Fruit fly (Drosophila melanogaster) whole organism, embryonic: Measurements from ENCODE around the gene CG13385.

Experiments used
- CG10147 ChIP-seq: fragments of 200-800 bp; sonication (Bioruptor generic); optimal IDR thresholded peaks from 2 replicates; lab custom pipeline; 2019; ENCODE audit warnings: missing biosample characterization, mild to moderate bottlenecking, missing genetic modification characterization, moderate library complexity
- CG12104 ChIP-seq: fragments of 200-800 bp; sonication (Bioruptor generic); optimal IDR thresholded peaks from 3 replicates; lab custom pipeline; 2016; ENCODE audit warnings: missing biosample characterization, missing genetic modification characterization
- CG12299 ChIP-seq: fragments of 200-800 bp; sonication (Bioruptor generic); optimal IDR thresholded peaks from 2 replicates; lab custom pipeline; 2018; ENCODE audit warnings: missing biosample characterization, mild to moderate bottlenecking, missing genetic modification characterization
- CG15073 ChIP-seq: fragments of 200-800 bp; sonication (Bioruptor generic); optimal IDR thresholded peaks from 2 replicates; lab custom pipeline; 2016; ENCODE audit warnings: missing biosample characterization, missing genetic modification characterization
- CG15479 ChIP-seq: fragments of 200-800 bp; sonication (Bioruptor generic); optimal IDR thresholded peaks from 3 replicates; lab custom pipeline; 2019; ENCODE audit warnings: missing biosample characterization, mild to moderate bottlenecking, missing genetic modification characterization, moderate library complexity
- CG15601 ChIP-seq: fragments of 200-800 bp; sonication (Bioruptor generic); optimal IDR thresholded peaks from 3 replicates; lab custom pipeline; 2019; ENCODE audit warnings: missing biosample characterization, mild to moderate bottlenecking, missing genetic modification characterization, moderate library complexity
- CG16815 ChIP-seq: fragments of 200-800 bp; sonication (Bioruptor generic); optimal IDR thresholded peaks from 3 replicates; lab custom pipeline; 2017; ENCODE audit warnings: missing biosample characterization, mild to moderate bottlenecking, missing genetic modification characterization
- CG17361 ChIP-seq: fragments of 200-800 bp; sonication (Bioruptor generic); IDR thresholded peaks from 3 replicates; pipeline ENCODE4 v1.3.6; 2022; ENCODE audit warnings: missing biosample characterization, missing genetic modification characterization
- CG17385 ChIP-seq: fragments of 200-800 bp; sonication (Bioruptor generic); optimal IDR thresholded peaks from 3 replicates; lab custom pipeline; 2018; ENCODE audit warnings: missing biosample characterization, mild to moderate bottlenecking, missing genetic modification characterization
- CG18262 ChIP-seq: fragments of 200-800 bp; optimal IDR thresholded peaks from 3 replicates; lab custom pipeline; 2019; ENCODE audit warnings: missing biosample characterization, mild to moderate bottlenecking, missing genetic modification characterization, moderate library complexity
- CG1832 ChIP-seq: fragments of 200-800 bp; sonication (Bioruptor generic); optimal IDR thresholded peaks from 2 replicates; lab custom pipeline; 2017; ENCODE audit warnings: missing biosample characterization, mild to moderate bottlenecking, missing genetic modification characterization, inconsistent platforms
- CG18599 ChIP-seq: fragments of 200-800 bp; sonication (Bioruptor generic); optimal IDR thresholded peaks from 3 replicates; lab custom pipeline; 2017; ENCODE audit warnings: missing biosample characterization, missing genetic modification characterization, mild to moderate bottlenecking, moderate library complexity, missing genetic modification reagents
- CG2116 ChIP-seq: fragments of 200-800 bp; sonication (Bioruptor generic); optimal IDR thresholded peaks from 3 replicates; lab custom pipeline; 2018; ENCODE audit warnings: missing biosample characterization, mild to moderate bottlenecking, missing genetic modification characterization
- CG2129 ChIP-seq: fragments of 200-800 bp; sonication (Bioruptor generic); IDR thresholded peaks from 2 replicates; pipeline ENCODE4 v1.3.6; 2022; ENCODE audit warnings: missing biosample characterization, missing genetic modification characterization; ENCODE audit not compliant: partially characterized antibody
- CG2678 ChIP-seq: fragments of 200-800 bp; sonication (Bioruptor generic); optimal IDR thresholded peaks from 3 replicates; lab custom pipeline; 2019; ENCODE audit warnings: missing biosample characterization, mild to moderate bottlenecking, missing genetic modification characterization, moderate library complexity
- CG2889 ChIP-seq: fragments of 200-800 bp; sonication (Bioruptor generic); IDR thresholded peaks from 3 replicates; pipeline ENCODE4 v1.3.6; 2022; ENCODE audit warnings: missing biosample characterization, missing genetic modification characterization
- CG6854 ChIP-seq: fragments of 200-800 bp; sonication (Bioruptor generic); optimal IDR thresholded peaks from 3 replicates; lab custom pipeline; 2017; ENCODE audit warnings: missing biosample characterization, mild to moderate bottlenecking, missing genetic modification characterization
- CG8924 ChIP-seq: fragments of 200-800 bp; optimal IDR thresholded peaks from 3 replicates; lab custom pipeline; 2019; ENCODE audit warnings: missing biosample characterization, mild to moderate bottlenecking, missing genetic modification characterization, moderate library complexity
- CTCF ChIP-seq: fragments of 200-800 bp; sonication (Bioruptor generic); optimal IDR thresholded peaks from 2 replicates; lab custom pipeline; 2017; ENCODE audit warnings: missing biosample characterization, mild to moderate bottlenecking, missing genetic modification characterization, moderate library complexity
- Doc2 ChIP-seq: fragments of 200-800 bp; sonication (Bioruptor generic); IDR thresholded peaks from 2 replicates; pipeline ENCODE4 v1.3.6; 2022; ENCODE audit warnings: missing biosample characterization, missing genetic modification characterization
- E2f1 ChIP-seq: fragments of 200-800 bp; sonication (Bioruptor generic); IDR thresholded peaks from 2 replicates; pipeline ENCODE4 v1.3.6; 2022; ENCODE audit warnings: missing biosample characterization, missing genetic modification characterization
- Eip74EF ChIP-seq, 2 experiments: fragments of 200-800 bp in 1 of 2; fragments of >200 bp in 1 of 2; sonication (Bioruptor generic) in 1 of 2; optimal IDR thresholded peaks; 2 replicates each; lab custom pipeline; 2017 to 2019; ENCODE audit warnings: missing biosample characterization in 2 of 2, missing genetic modification characterization in 2 of 2, mild to moderate bottlenecking in 1 of 2, moderate library complexity in 1 of 2
- Elba2 ChIP-seq: fragments of 200-800 bp; sonication (Bioruptor generic); optimal IDR thresholded peaks from 3 replicates; lab custom pipeline; 2016; ENCODE audit warnings: missing biosample characterization, missing genetic modification characterization
- NC2α ChIP-seq: fragments of 200-800 bp; sonication (Bioruptor generic); optimal IDR thresholded peaks from 2 replicates; lab custom pipeline; 2016; ENCODE audit warnings: missing biosample characterization, missing genetic modification characterization
- NK7.1 ChIP-seq: fragments of 200-800 bp; sonication (Bioruptor generic); optimal IDR thresholded peaks from 3 replicates; lab custom pipeline; 2016; ENCODE audit warnings: missing biosample characterization, missing genetic modification characterization
- NfI ChIP-seq: fragments of 200-800 bp; sonication (Bioruptor generic); optimal IDR thresholded peaks from 3 replicates; lab custom pipeline; 2018; ENCODE audit warnings: missing biosample characterization, mild to moderate bottlenecking, missing genetic modification characterization, moderate library complexity
- Opbp ChIP-seq: fragments of 200-800 bp; sonication (Bioruptor generic); IDR thresholded peaks from 3 replicates; pipeline ENCODE4 v1.3.6; 2022; ENCODE audit warnings: missing biosample characterization, missing genetic modification characterization; ENCODE audit not compliant: partially characterized antibody
- Scr ChIP-seq: fragments of 200-800 bp; sonication (Bioruptor generic); IDR thresholded peaks from 2 replicates; pipeline ENCODE4 v1.3.6; 2022; ENCODE audit warnings: missing biosample characterization, missing genetic modification characterization; ENCODE audit not compliant: partially characterized antibody
- Usf ChIP-seq: fragments of 200-800 bp; sonication (Bioruptor generic); optimal IDR thresholded peaks from 2 replicates; lab custom pipeline; 2017; ENCODE audit warnings: missing genotype, missing biosample characterization, missing genetic modification characterization
- abd-A ChIP-seq: fragments of 200-800 bp; sonication (Bioruptor generic); optimal IDR thresholded peaks from 3 replicates; lab custom pipeline; 2019; ENCODE audit warnings: missing biosample characterization, mild to moderate bottlenecking, missing genetic modification characterization, moderate library complexity
- bab2 ChIP-seq: fragments of 200-800 bp; sonication (Bioruptor generic); optimal IDR thresholded peaks from 2 replicates; lab custom pipeline; 2016; ENCODE audit warnings: missing biosample characterization, missing genetic modification characterization
- chn ChIP-seq: fragments of 200-800 bp; sonication (Bioruptor generic); optimal IDR thresholded peaks from 2 replicates; lab custom pipeline; 2016; ENCODE audit warnings: missing biosample characterization, missing genetic modification characterization
- dm ChIP-seq: fragments of 200-800 bp; sonication (Bioruptor generic); optimal IDR thresholded peaks from 3 replicates; lab custom pipeline; 2016; ENCODE audit warnings: missing biosample characterization, missing genetic modification characterization
- gsb-n ChIP-seq: fragments of 200-800 bp; sonication (Bioruptor generic); optimal IDR thresholded peaks from 3 replicates; lab custom pipeline; 2018; ENCODE audit warnings: missing biosample characterization, mild to moderate bottlenecking, missing genetic modification characterization
- gt ChIP-seq: fragments of 200-800 bp; sonication (Bioruptor generic); IDR thresholded peaks from 2 replicates; pipeline ENCODE4 v1.3.6; 2022; ENCODE audit warnings: missing biosample characterization, missing genetic modification characterization
- ham ChIP-seq: fragments of 200-800 bp; sonication (Bioruptor generic); IDR thresholded peaks from 2 replicates; pipeline ENCODE4 v1.3.6; 2022; ENCODE audit warnings: missing biosample characterization, missing genetic modification characterization
- jing ChIP-seq: fragments of 200-800 bp; sonication (Bioruptor generic); optimal IDR thresholded peaks from 2 replicates; lab custom pipeline; 2018; ENCODE audit warnings: missing biosample characterization, mild to moderate bottlenecking, missing genetic modification characterization
- oc ChIP-seq: fragments of 200-800 bp; sonication (Bioruptor generic); optimal IDR thresholded peaks from 2 replicates; lab custom pipeline; 2018; ENCODE audit warnings: missing biosample characterization, mild to moderate bottlenecking, missing genetic modification characterization, moderate library complexity
- prd ChIP-seq, 3 experiments: fragments of >200 bp in 2 of 3; fragments of 200-800 bp in 1 of 3; sonication (Bioruptor generic) in 1 of 3; optimal IDR thresholded peaks in 2 of 3; IDR thresholded peaks in 1 of 3; 2 replicates in 2 of 3; 3 replicates in 1 of 3; pipeline versions ENCODE4 v1.3.6 to Lab custom; 2017 to 2022; ENCODE audit warnings: missing biosample characterization in 1 of 3, missing genetic modification characterization in 1 of 3
- ranshi ChIP-seq: fragments of 200-800 bp; sonication (Bioruptor generic); IDR thresholded peaks from 2 replicates; pipeline ENCODE4 v1.3.6; 2022; ENCODE audit warnings: missing biosample characterization, missing genetic modification characterization
- rib ChIP-seq: fragments of 200-800 bp; sonication (Bioruptor generic); IDR thresholded peaks from 2 replicates; pipeline ENCODE4 v1.3.6; 2022; ENCODE audit warnings: missing biosample characterization, missing genetic modification characterization
- sens-2 ChIP-seq: fragments of 200-800 bp; sonication (Bioruptor generic); IDR thresholded peaks from 2 replicates; pipeline ENCODE4 v1.3.6; 2022; ENCODE audit warnings: missing biosample characterization, missing genetic modification characterization
- sim ChIP-seq: fragments of 200-800 bp; sonication (Bioruptor generic); IDR thresholded peaks from 2 replicates; pipeline ENCODE4 v1.3.6; 2022; ENCODE audit warnings: missing biosample characterization, missing genetic modification characterization
- sna ChIP-seq: fragments of 200-800 bp; sonication (Bioruptor generic); IDR thresholded peaks from 2 replicates; pipeline ENCODE4 v1.3.6; 2022; ENCODE audit warnings: missing biosample characterization, missing genetic modification characterization; ENCODE audit not compliant: partially characterized antibody
- toy ChIP-seq: fragments of 200-800 bp; sonication (Bioruptor generic); IDR thresholded peaks from 2 replicates; pipeline ENCODE4 v1.3.6; 2022; ENCODE audit warnings: missing biosample characterization, missing genetic modification characterization
- usp ChIP-seq: fragments of >200 bp; optimal IDR thresholded peaks from 2 replicates; lab custom pipeline; 2017; ENCODE audit warnings: missing biosample characterization, missing genetic modification characterization
- vfl ChIP-seq: fragments of 200-800 bp; sonication (Bioruptor generic); optimal IDR thresholded peaks from 2 replicates; lab custom pipeline; 2016; ENCODE audit warnings: missing biosample characterization, missing genetic modification characterization
- zen ChIP-seq: fragments of 200-800 bp; sonication (Bioruptor generic); optimal IDR thresholded peaks from 3 replicates; lab custom pipeline; 2018; ENCODE audit warnings: missing biosample characterization, mild to moderate bottlenecking, missing genetic modification characterization, moderate library complexity

Gene CG13385

DNA sequence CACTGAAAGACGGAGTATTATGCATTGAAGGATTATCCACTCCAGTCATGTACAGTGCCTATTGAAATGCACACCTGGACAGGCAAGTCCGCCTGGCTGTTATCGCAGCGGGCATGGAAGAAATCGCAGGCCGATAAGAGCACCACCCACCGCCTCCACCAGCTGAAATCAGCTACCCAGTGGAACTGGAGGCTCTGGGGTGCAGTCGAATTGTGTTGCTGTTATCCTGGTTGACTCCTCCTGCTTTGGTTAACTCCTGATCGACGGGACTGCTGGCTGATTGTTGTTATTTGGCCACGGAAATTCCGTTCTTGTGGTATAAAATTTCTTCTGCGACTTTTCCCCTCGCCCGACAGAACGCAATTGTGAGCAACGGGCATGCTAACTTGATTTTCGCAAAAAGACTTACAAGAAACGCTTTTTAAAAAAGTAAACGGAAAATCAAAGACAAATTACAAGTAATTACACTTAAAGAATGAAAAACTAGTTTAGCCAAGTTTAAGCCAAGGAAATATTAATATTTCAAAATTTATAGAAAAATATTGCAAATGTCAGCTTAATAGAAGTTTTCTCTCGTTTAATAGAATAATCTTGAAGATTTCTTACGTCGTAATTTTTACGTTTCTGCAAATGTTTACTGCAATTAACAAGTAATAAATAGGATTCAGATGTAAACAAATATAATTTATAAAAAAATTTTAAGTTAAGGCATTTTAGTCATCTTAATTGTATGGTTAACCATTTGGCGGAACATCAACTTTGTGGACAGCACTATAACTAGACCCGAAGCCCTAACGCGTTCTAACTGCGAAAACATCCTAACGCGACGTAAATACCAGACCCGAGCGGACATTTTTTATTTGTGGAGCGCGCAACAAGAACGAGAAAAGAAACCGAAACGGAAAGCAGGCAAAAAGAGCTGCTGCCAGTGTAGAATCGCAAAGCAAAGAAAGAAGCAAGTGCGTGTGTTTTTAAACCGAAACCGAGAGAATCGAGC is 18.7 kb downstream of the CG13385 start, which contains the start of the genes CG13398 and Akap200 (continued):
- peak; percentile 46 for TF ChIP-seq CG18262 (tag; lab: Kevin White, UChicago)
- no peak for TF ChIP-seq NK7.1 (GFP tag; lab: Kevin White, UChicago)
- TF ChIP-seq Scr: no peak
- TF ChIP-seq ranshi (GFP tag; lab: Robert Waterston, UW): no peak
- TF ChIP-seq E2f1 (GFP tag; lab: Robert Waterston, UW): no peak
- no peak for TF ChIP-seq sim (GFP tag; lab: Robert Waterston, UW)
- TF ChIP-seq rib (GFP tag; lab: Robert Waterston, UW): no peak
- TF ChIP-seq CG16815: peak; percentile 33
- TF ChIP-seq sna (GFP tag; lab: Robert Waterston, UW): no peak
- TF ChIP-seq CG17385: peak; percentile 23
- peak; percentile 20 for TF ChIP-seq CG15479
- no peak for TF ChIP-seq bab2 (GFP tag; lab: Kevin White, UChicago)
- peak; percentile 43; the same call in 1 of the 3 replicates for TF ChIP-seq Opbp (GFP tag; lab: Robert Waterston, UW)
- no peak for TF ChIP-seq usp
- no peak for TF ChIP-seq Eip74EF (GFP tag; optimal IDR thresholded peaks at IDR 0.05; lab: Kevin White, UChicago)
- no peak for TF ChIP-seq CG15601 (tag; lab: Kevin White, UChicago)
- peak; percentile 46 for TF ChIP-seq CG8924 (tag; lab: Kevin White, UChicago)
- peak; percentile 76 for TF ChIP-seq CG17361
- TF ChIP-seq Usf (GFP tag; lab: Kevin White, UChicago): peak; percentile 2
- TF ChIP-seq CG2129: no peak
- no peak for TF ChIP-seq oc
- no peak for TF ChIP-seq CG6854 (GFP tag; lab: Kevin White, UChicago)
- TF ChIP-seq gsb-n (tag; lab: Kevin White, UChicago): peak; percentile 11
- TF ChIP-seq CG10147: no peak
- TF ChIP-seq Elba2 (GFP tag; lab: Kevin White, UChicago): no peak
- TF ChIP-seq gt (GFP tag; lab: Robert Waterston, UW): no peak
- TF ChIP-seq abd-A (tag; lab: Kevin White, UChicago): no peak
- TF ChIP-seq toy (GFP tag; lab: Robert Waterston, UW): no peak
- no peak for TF ChIP-seq NfI (GFP tag; lab: Kevin White, UChicago)
- no peak for TF ChIP-seq sens-2 (GFP tag; lab: Robert Waterston, UW)
- no peak for TF ChIP-seq CG1832 (GFP tag; lab: Kevin White, UChicago)
- no peak for TF ChIP-seq CG12299 (tag; lab: Kevin White, UChicago)
- TF ChIP-seq CG2116 (GFP tag; lab: Kevin White, UChicago): peak; percentile 27
- TF ChIP-seq ham (GFP tag; lab: Robert Waterston, UW): no peak
- peak; percentile 19 for TF ChIP-seq zen (tag; lab: Kevin White, UChicago)
- TF ChIP-seq chn (GFP tag; lab: Kevin White, UChicago): peak; percentile 50
- no peak for TF ChIP-seq vfl
- TF ChIP-seq CG15073 (GFP tag; lab: Kevin White, UChicago): no peak
- no peak for TF ChIP-seq prd (optimal IDR thresholded peaks at IDR 0.05; lab: Kevin White, UChicago)
- peak; percentile 47; the same call in 1 of the 3 replicates for TF ChIP-seq prd (GFP tag; IDR thresholded peaks at IDR 0.05; lab: Robert Waterston, UW)
- TF ChIP-seq CTCF (GFP tag; lab: Kevin White, UChicago): no peak
- no peak for TF ChIP-seq CG2889 (GFP tag; lab: Robert Waterston, UW)
- no peak for TF ChIP-seq jing (GFP tag; lab: Kevin White, UChicago)
- no peak for TF ChIP-seq Doc2 (GFP tag; lab: Robert Waterston, UW)
- TF ChIP-seq CG18599 (GFP tag; lab: Kevin White, UChicago): no peak
- TF ChIP-seq CG12104 (GFP tag; lab: Kevin White, UChicago): peak; percentile 14
- TF ChIP-seq NC2α (GFP tag; lab: Kevin White, UChicago): no peak
- TF ChIP-seq CG2678 (tag; lab: Kevin White, UChicago): no peak
- no peak for TF ChIP-seq dm (GFP tag; lab: Kevin White, UChicago)
